Worm (Caenorhabditis elegans) whole organism, mixed stage, embryonic: Measurements from ENCODE around the gene col-149.

Source experiments
- blmp-1 ChIP-seq: fragments of 150-350 bp; optimal IDR thresholded peaks from 2 replicates; lab custom pipeline; 2014; ENCODE audit warnings: missing biosample characterization, missing genetic modification characterization
- ces-1 ChIP-seq: fragments of 150-350 bp; optimal IDR thresholded peaks from 2 replicates; lab custom pipeline; 2014; ENCODE audit warnings: missing biosample characterization, missing genetic modification reagents, missing genetic modification characterization
- elt-1 ChIP-seq: sonication (generic microtip); optimal IDR thresholded peaks from 2 replicates; lab custom pipeline; 2017; ENCODE audit warnings: missing genetic modification characterization, mild to moderate bottlenecking, missing compliant biosample characterization, antibody characterized with exemption, moderate library complexity, borderline replicate concordance; ENCODE audit not compliant: insufficient read depth
- elt-3 ChIP-seq: fragments of 150-350 bp; optimal IDR thresholded peaks from 2 replicates; lab custom pipeline; 2014; ENCODE audit warnings: missing biosample characterization, missing genetic modification characterization
- flh-1 ChIP-seq: fragments of 200-800 bp; sonication (Bioruptor generic); optimal IDR thresholded peaks from 2 replicates; lab custom pipeline; 2018; ENCODE audit warnings: mild to moderate bottlenecking, missing genetic modification characterization, moderate library complexity, missing compliant biosample characterization
- lsy-2 ChIP-seq: fragments of 150-350 bp; optimal IDR thresholded peaks from 2 replicates; lab custom pipeline; 2014; ENCODE audit warnings: missing biosample characterization, missing genetic modification characterization
- mep-1 ChIP-seq: fragments of 150-350 bp; optimal IDR thresholded peaks from 2 replicates; lab custom pipeline; 2017; ENCODE audit warnings: missing biosample characterization, missing genetic modification reagents, missing genetic modification characterization, inconsistent platforms
- nhr-28 ChIP-seq: fragments of 150-350 bp; optimal IDR thresholded peaks from 2 replicates; lab custom pipeline; 2014; ENCODE audit warnings: missing biosample characterization, missing genetic modification characterization
- nhr-76 ChIP-seq: sonication (generic microtip); optimal IDR thresholded peaks from 2 replicates; lab custom pipeline; 2017; ENCODE audit warnings: missing biosample characterization, missing genetic modification characterization
- pha-4 ChIP-seq: fragments of 150-350 bp; optimal IDR thresholded peaks from 2 replicates; lab custom pipeline; 2018; ENCODE audit warnings: missing biosample characterization, missing genetic modification reagents, missing genetic modification characterization
- unc-39 ChIP-seq: fragments of 150-350 bp; optimal IDR thresholded peaks from 2 replicates; lab custom pipeline; 2014; ENCODE audit warnings: missing biosample characterization, missing genetic modification characterization
- unc-62 ChIP-seq: fragments of 150-350 bp; optimal IDR thresholded peaks from 2 replicates; lab custom pipeline; 2014; ENCODE audit warnings: missing biosample characterization, missing genetic modification reagents, missing genetic modification characterization
- zip-8 ChIP-seq: fragments of 150-350 bp; optimal IDR thresholded peaks from 2 replicates; lab custom pipeline; 2014; ENCODE audit warnings: missing biosample characterization, missing genetic modification characterization

DNA sequence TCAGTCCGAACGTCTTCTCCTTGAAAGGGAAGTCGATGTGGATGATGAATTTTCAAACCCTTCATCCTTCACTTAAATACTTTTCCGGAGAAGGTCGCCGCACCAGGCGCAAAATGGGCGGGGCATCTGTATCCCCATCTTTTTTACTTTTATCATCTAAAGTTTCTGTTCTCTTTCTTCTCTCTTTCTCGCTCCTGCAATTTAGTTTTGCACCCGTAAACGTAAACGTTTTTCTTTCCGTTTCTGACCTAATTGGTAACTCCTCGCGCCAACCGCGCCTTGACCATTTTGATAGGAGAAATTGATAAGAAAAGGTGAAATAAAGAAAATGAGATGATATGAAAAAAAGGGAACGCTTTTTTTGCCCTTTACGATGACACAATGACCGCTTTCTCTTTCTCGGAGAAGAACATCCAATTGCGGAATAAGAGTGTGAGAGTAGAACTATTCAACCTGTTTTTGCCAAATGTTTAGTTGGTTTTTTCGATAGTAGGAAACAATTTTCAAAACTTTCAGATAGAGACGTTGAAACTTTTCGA, at the start of gene col-149:
- TF ChIP-seq nhr-28: no peak
- no peak for TF ChIP-seq blmp-1 (tag; lab: Kevin White, UChicago)
- TF ChIP-seq lsy-2 (tag; lab: Kevin White, UChicago): no peak
- TF ChIP-seq flh-1: no peak
- TF ChIP-seq elt-1 (tag; lab: Kevin White, UChicago): no peak
- no peak for TF ChIP-seq zip-8 (tag; lab: Kevin White, UChicago)
- no peak for TF ChIP-seq unc-62 (GFP tag; lab: Kevin White, UChicago)
- no peak for TF ChIP-seq unc-39 (tag; lab: Kevin White, UChicago)
- no peak for TF ChIP-seq mep-1
- no peak for TF ChIP-seq elt-3
- TF ChIP-seq pha-4 (tag; lab: Kevin White, UChicago): no peak
- no peak for TF ChIP-seq nhr-76
- no peak for TF ChIP-seq ces-1
